Fruit fly (Drosophila melanogaster) whole organism, adult: ENCODE data around the gene PIG-H.
A peak's percentile ranks its signal among the peaks of the same experiment; 100 is the strongest.

ENCODE experiments used
- CG11617 ChIP-seq: fragments of 200-800 bp; sonication (Bioruptor generic); optimal IDR thresholded peaks from 2 replicates; lab custom pipeline; 2017; ENCODE audit warnings: mild to moderate bottlenecking, missing biosample characterization, missing genetic modification reagents, missing genetic modification characterization
- CG12768 ChIP-seq: fragments of 200-800 bp; sonication (Bioruptor generic); optimal IDR thresholded peaks from 2 replicates; lab custom pipeline; 2017; ENCODE audit warnings: missing biosample characterization, missing genetic modification characterization, mild to moderate bottlenecking, moderate library complexity, missing genetic modification reagents
- CG14711 ChIP-seq: fragments of 200-800 bp; sonication (Bioruptor generic); optimal IDR thresholded peaks from 2 replicates; lab custom pipeline; 2018; ENCODE audit warnings: missing biosample characterization, mild to moderate bottlenecking, missing genetic modification characterization, moderate library complexity
- CG1620 ChIP-seq: fragments of 200-800 bp; sonication (Bioruptor generic); optimal IDR thresholded peaks from 2 replicates; lab custom pipeline; 2016; ENCODE audit warnings: missing biosample characterization, missing genetic modification characterization
- CG33017 ChIP-seq: fragments of 200-800 bp; sonication (Bioruptor generic); optimal IDR thresholded peaks from 2 replicates; lab custom pipeline; 2018; ENCODE audit warnings: missing biosample characterization, mild to moderate bottlenecking, missing genetic modification characterization, moderate library complexity
- CG5204 ChIP-seq: fragments of 200-800 bp; sonication (Bioruptor generic); optimal IDR thresholded peaks from 2 replicates; lab custom pipeline; 2016; ENCODE audit warnings: missing biosample characterization, missing genetic modification characterization
- CG7045 ChIP-seq: fragments of 200-800 bp; sonication (Bioruptor generic); optimal IDR thresholded peaks from 2 replicates; lab custom pipeline; 2017; ENCODE audit warnings: missing biosample characterization, mild to moderate bottlenecking, missing genetic modification characterization
- CG7101 ChIP-seq: fragments of 200-800 bp; sonication (Bioruptor generic); optimal IDR thresholded peaks from 2 replicates; lab custom pipeline; 2018; ENCODE audit warnings: missing biosample characterization, mild to moderate bottlenecking, missing genetic modification characterization, moderate library complexity
- Clk ChIP-seq: fragments of 200-800 bp; sonication (Bioruptor generic); optimal IDR thresholded peaks from 2 replicates; lab custom pipeline; 2017; ENCODE audit warnings: missing biosample characterization, missing genetic modification characterization
- Crg-1 ChIP-seq: fragments of 200-800 bp; sonication (Bioruptor generic); optimal IDR thresholded peaks from 2 replicates; lab custom pipeline; 2016; ENCODE audit warnings: missing biosample characterization, missing genetic modification characterization
- Hr96 ChIP-seq: fragments of 200-800 bp; sonication (Bioruptor generic); optimal IDR thresholded peaks from 2 replicates; lab custom pipeline; 2016; ENCODE audit warnings: missing biosample characterization, missing genetic modification characterization
- Mnt ChIP-seq: fragments of 200-800 bp; sonication (Bioruptor generic); optimal IDR thresholded peaks from 2 replicates; lab custom pipeline; 2016; ENCODE audit warnings: missing biosample characterization, mild to moderate bottlenecking, missing genetic modification characterization
- bab1 ChIP-seq: fragments of 200-800 bp; sonication (Bioruptor generic); optimal IDR thresholded peaks from 3 replicates; lab custom pipeline; 2019; ENCODE audit warnings: missing biosample characterization, mild to moderate bottlenecking, missing genetic modification characterization, moderate library complexity
- cic ChIP-seq: fragments of 200-800 bp; sonication (Bioruptor generic); optimal IDR thresholded peaks from 2 replicates; lab custom pipeline; 2017; ENCODE audit warnings: missing biosample characterization, mild to moderate bottlenecking, missing genetic modification characterization, moderate library complexity
- cnc ChIP-seq, 2 experiments: fragments of >200 bp; optimal IDR thresholded peaks; 2 replicates each; lab custom pipeline; 2017
- kay ChIP-seq: fragments of 200-800 bp; sonication (Bioruptor generic); peaks from one replicate; lab custom pipeline; 2016; ENCODE audit warnings: missing biosample characterization, missing genetic modification characterization, borderline replicate concordance
- ovo ChIP-seq: fragments of 200-800 bp; sonication (Bioruptor generic); optimal IDR thresholded peaks from 2 replicates; lab custom pipeline; 2016; ENCODE audit warnings: missing biosample characterization, missing genetic modification characterization
- pad ChIP-seq: fragments of 200-800 bp; sonication (Bioruptor generic); optimal IDR thresholded peaks from 3 replicates; lab custom pipeline; 2017; ENCODE audit warnings: missing biosample characterization, missing genetic modification characterization, mild to moderate bottlenecking, moderate library complexity, missing genetic modification reagents
- tj ChIP-seq: fragments of 200-800 bp; sonication (Bioruptor generic); optimal IDR thresholded peaks from 3 replicates; lab custom pipeline; 2017; ENCODE audit warnings: missing biosample characterization, mild to moderate bottlenecking, missing genetic modification characterization, moderate library complexity
- toe ChIP-seq: fragments of 200-800 bp; sonication (Bioruptor generic); optimal IDR thresholded peaks from 2 replicates; lab custom pipeline; 2016; ENCODE audit warnings: missing biosample characterization, missing genetic modification characterization

The PIG-H gene

dm6 chr3R:8009080-8009620, 9.5 kb downstream of the PIG-H start, which contains the start of the genes CG11052 and CG3223:
TSS of gene CG11052 (minus strand) at chr3R:8009297.
TSS of gene CG3223 (plus strand) at chr3R:8009400.
- peak; percentile 45 for TF ChIP-seq bab1
- TF ChIP-seq CG33017 (tag; lab: Kevin White, UChicago): no peak
- TF ChIP-seq CG11617 (GFP tag; lab: Kevin White, UChicago): no peak
- peak; percentile 67 for TF ChIP-seq CG14711 (tag; lab: Kevin White, UChicago)

dm6 chr3R:8013121-8014009, 13.7 kb downstream of the PIG-H start, which contains the start of the genes CG10435 and Pbp95:
TSS of gene CG10435 (minus strand) at chr3R:8013201.
TSS of gene Pbp95 (plus strand) at chr3R:8013791.
- TF ChIP-seq CG7045 (GFP tag; lab: Kevin White, UChicago): peak; percentile 37
- TF ChIP-seq Mnt: peak; percentile 60
- peak; percentile 54 for TF ChIP-seq Crg-1 (GFP tag; lab: Kevin White, UChicago)
- no peak for TF ChIP-seq CG33017 (tag; lab: Kevin White, UChicago)
- peak; percentile 80 for TF ChIP-seq CG5204 (GFP tag; lab: Kevin White, UChicago)
- no peak for TF ChIP-seq cnc (optimal IDR thresholded peaks at IDR 0.05; lab: Kevin White, UChicago)
- TF ChIP-seq CG12768 (GFP tag; lab: Kevin White, UChicago): peak; percentile 39
- no peak for TF ChIP-seq kay (GFP tag; lab: Kevin White, UChicago)
- TF ChIP-seq Hr96: peak; percentile 4
- peak; percentile 83 for TF ChIP-seq tj (GFP tag; lab: Kevin White, UChicago)
- TF ChIP-seq bab1: peak; percentile 33
- peak; percentile 31 for TF ChIP-seq CG14711 (tag; lab: Kevin White, UChicago)
- peak; percentile 79 for TF ChIP-seq toe (GFP tag; lab: Kevin White, UChicago)
- peak; percentile 57 for TF ChIP-seq CG7101 (tag; lab: Kevin White, UChicago)
- TF ChIP-seq CG1620 (GFP tag; lab: Kevin White, UChicago): peak; percentile 66
- peak; percentile 32 for TF ChIP-seq Clk (GFP tag; lab: Kevin White, UChicago)
- TF ChIP-seq pad: peak; percentile 49
- TF ChIP-seq cic (GFP tag; lab: Kevin White, UChicago): no peak
- TF ChIP-seq ovo: no peak
- TF ChIP-seq CG11617 (GFP tag; lab: Kevin White, UChicago): peak; percentile 72

dm6 chr3R:8026515-8026914, 26.9 kb downstream of the PIG-H start:
- TF ChIP-seq CG11617 (GFP tag; lab: Kevin White, UChicago) (no peak), CG5204 (GFP tag; lab: Kevin White, UChicago) (no peak), CG33017 (tag; lab: Kevin White, UChicago) (no peak), Hr96 (no peak), Mnt (no peak), Clk (GFP tag; lab: Kevin White, UChicago) (no peak), CG7101 (tag; lab: Kevin White, UChicago) (no peak), CG7045 (GFP tag; lab: Kevin White, UChicago) (no peak), tj (GFP tag; lab: Kevin White, UChicago) (no peak), CG14711 (tag; lab: Kevin White, UChicago) (no peak), ovo (no peak), CG1620 (GFP tag; lab: Kevin White, UChicago) (no peak), Crg-1 (GFP tag; lab: Kevin White, UChicago) (no peak), pad (no peak), cnc (optimal IDR thresholded peaks at IDR 0.05; lab: Kevin White, UChicago) (no peak), toe (GFP tag; lab: Kevin White, UChicago) (no peak), kay (GFP tag; lab: Kevin White, UChicago) (no peak), cic (GFP tag; lab: Kevin White, UChicago) (no peak)

- TF ChIP-seq pad: peak; percentile 1
- peak; percentile 42 for TF ChIP-seq CG12768 (GFP tag; lab: Kevin White, UChicago)
- TF ChIP-seq bab1: peak; percentile 13
- TF ChIP-seq tj (GFP tag; lab: Kevin White, UChicago): peak; percentile 35
- TF ChIP-seq CG7101 (tag; lab: Kevin White, UChicago): peak; percentile 68
- TF ChIP-seq CG11617 (GFP tag; lab: Kevin White, UChicago): peak; percentile 71
- TF ChIP-seq Clk (GFP tag; lab: Kevin White, UChicago): no peak
- peak; percentile 57 for TF ChIP-seq CG7045 (GFP tag; lab: Kevin White, UChicago)
- TF ChIP-seq CG33017 (tag; lab: Kevin White, UChicago): peak; percentile 81
- TF ChIP-seq kay (GFP tag; lab: Kevin White, UChicago): no peak
- no peak for TF ChIP-seq CG14711 (tag; lab: Kevin White, UChicago)
These were observed 27.6 kb downstream of the PIG-H start for dm6 chr3R:8027203-8027688.

dm6 chr3R:8029496-8030013, 29.9 kb downstream of the PIG-H start, which contains the start of gene ImpE3:
TSS of gene ImpE3 (minus strand) at chr3R:8029546.
- no peak for TF ChIP-seq bab1
- TF ChIP-seq toe (GFP tag; lab: Kevin White, UChicago): no peak
- no peak for TF ChIP-seq CG7045 (GFP tag; lab: Kevin White, UChicago)
- TF ChIP-seq Hr96: no peak
- TF ChIP-seq CG12768 (GFP tag; lab: Kevin White, UChicago): no peak
- TF ChIP-seq CG11617 (GFP tag; lab: Kevin White, UChicago): no peak
- TF ChIP-seq CG14711 (tag; lab: Kevin White, UChicago): no peak
- TF ChIP-seq Mnt: no peak
- no peak for TF ChIP-seq CG1620 (GFP tag; lab: Kevin White, UChicago)
- TF ChIP-seq cnc (optimal IDR thresholded peaks at IDR 0.05; lab: Kevin White, UChicago): no peak
- TF ChIP-seq CG7101 (tag; lab: Kevin White, UChicago): no peak
- TF ChIP-seq cic (GFP tag; lab: Kevin White, UChicago): no peak
- TF ChIP-seq ovo: no peak
- TF ChIP-seq CG5204 (GFP tag; lab: Kevin White, UChicago): no peak
